Fruit fly (Drosophila melanogaster) whole organism, adult: ENCODE measurements around the gene CG3655.

Experiments used
- CG11617 ChIP-seq: fragments of 200-800 bp; sonication (Bioruptor generic); optimal IDR thresholded peaks from 2 replicates; lab custom pipeline; 2017; ENCODE audit warnings: mild to moderate bottlenecking, missing biosample characterization, missing genetic modification reagents, missing genetic modification characterization
- CG14711 ChIP-seq: fragments of 200-800 bp; sonication (Bioruptor generic); optimal IDR thresholded peaks from 2 replicates; lab custom pipeline; 2018; ENCODE audit warnings: missing biosample characterization, mild to moderate bottlenecking, missing genetic modification characterization, moderate library complexity
- CG1620 ChIP-seq: fragments of 200-800 bp; sonication (Bioruptor generic); optimal IDR thresholded peaks from 2 replicates; lab custom pipeline; 2016; ENCODE audit warnings: missing biosample characterization, missing genetic modification characterization
- CG5204 ChIP-seq: fragments of 200-800 bp; sonication (Bioruptor generic); optimal IDR thresholded peaks from 2 replicates; lab custom pipeline; 2016; ENCODE audit warnings: missing biosample characterization, missing genetic modification characterization
- CG7045 ChIP-seq: fragments of 200-800 bp; sonication (Bioruptor generic); optimal IDR thresholded peaks from 2 replicates; lab custom pipeline; 2017; ENCODE audit warnings: missing biosample characterization, mild to moderate bottlenecking, missing genetic modification characterization
- CG7101 ChIP-seq: fragments of 200-800 bp; sonication (Bioruptor generic); optimal IDR thresholded peaks from 2 replicates; lab custom pipeline; 2018; ENCODE audit warnings: missing biosample characterization, mild to moderate bottlenecking, missing genetic modification characterization, moderate library complexity
- Clk ChIP-seq: fragments of 200-800 bp; sonication (Bioruptor generic); optimal IDR thresholded peaks from 2 replicates; lab custom pipeline; 2017; ENCODE audit warnings: missing biosample characterization, missing genetic modification characterization
- Crg-1 ChIP-seq: fragments of 200-800 bp; sonication (Bioruptor generic); optimal IDR thresholded peaks from 2 replicates; lab custom pipeline; 2016; ENCODE audit warnings: missing biosample characterization, missing genetic modification characterization
- cic ChIP-seq: fragments of 200-800 bp; sonication (Bioruptor generic); optimal IDR thresholded peaks from 2 replicates; lab custom pipeline; 2017; ENCODE audit warnings: missing biosample characterization, mild to moderate bottlenecking, missing genetic modification characterization, moderate library complexity
- cnc ChIP-seq, 2 experiments: fragments of >200 bp; optimal IDR thresholded peaks; 2 replicates each; lab custom pipeline; 2017
- pad ChIP-seq: fragments of 200-800 bp; sonication (Bioruptor generic); optimal IDR thresholded peaks from 3 replicates; lab custom pipeline; 2017; ENCODE audit warnings: missing biosample characterization, missing genetic modification characterization, mild to moderate bottlenecking, moderate library complexity, missing genetic modification reagents
- tj ChIP-seq: fragments of 200-800 bp; sonication (Bioruptor generic); optimal IDR thresholded peaks from 3 replicates; lab custom pipeline; 2017; ENCODE audit warnings: missing biosample characterization, mild to moderate bottlenecking, missing genetic modification characterization, moderate library complexity

dm6 chrX:1181320-1181719 is 46.6 kb upstream of the CG3655 start, which contains the start of gene CG14627:
- no peak for TF ChIP-seq Crg-1 (GFP tag; lab: Kevin White, UChicago)
- no peak for TF ChIP-seq CG7045 (GFP tag; lab: Kevin White, UChicago)
- no peak for TF ChIP-seq CG14711 (tag; lab: Kevin White, UChicago)
- no peak for TF ChIP-seq cic (GFP tag; lab: Kevin White, UChicago)
- TF ChIP-seq Clk (GFP tag; lab: Kevin White, UChicago): no peak
- TF ChIP-seq pad (GFP tag; lab: Kevin White, UChicago): no peak
- TF ChIP-seq CG5204: no peak
- no peak for TF ChIP-seq CG11617 (GFP tag; lab: Kevin White, UChicago)
- TF ChIP-seq CG1620: no peak
- TF ChIP-seq cnc (optimal IDR thresholded peaks at IDR 0.05; lab: Kevin White, UChicago): no peak
- TF ChIP-seq tj: no peak
- no peak for TF ChIP-seq CG7101 (tag; lab: Kevin White, UChicago)
